Worm (Caenorhabditis elegans): ENCODE data around the gene irg-3.

The irg-3 gene

ce11 chrV:2638545-2638944 is 46.2 kb downstream of the irg-3 start, which contains the start of gene W02H5.19 (continued):
- TF ChIP-seq F49E8.2 (tag; optimal IDR thresholded peaks at IDR 0.05; ENCODE audit: borderline replicate concordance) (peak; percentile 52), unc-130 (GFP tag; optimal IDR thresholded peaks at IDR 0.05) (peak; percentile 65), ztf-7 (tag; optimal IDR thresholded peaks at IDR 0.05) (peak; percentile 45), ces-1 (GFP tag; optimal IDR thresholded peaks at IDR 0.05) (no peak), mdt-29 (GFP tag; IDR thresholded peaks at IDR 0.05) (no peak), Y5F2A.4 (GFP tag; optimal IDR thresholded peaks at IDR 0.05) (no peak), F26F4.8 (GFP tag; conservative IDR thresholded peaks at IDR 0.05) (no peak), daf-12 (tag; optimal IDR thresholded peaks at IDR 0.05) (no peak), T20F7.1 (GFP tag; optimal IDR thresholded peaks at IDR 0.05) (no peak), zip-2 (tag; optimal IDR thresholded peaks at IDR 0.05) (no peak), mep-1 (tag; optimal IDR thresholded peaks at IDR 0.05) (peak; percentile 67), zfp-3 (GFP tag; conservative IDR thresholded peaks at IDR 0.05) (0 out of 2 replicates have a peak, but pooled peaks have one; percentile 45), ceh-82 (tag; optimal IDR thresholded peaks at IDR 0.05) (no peak), tag-97 (GFP tag; IDR thresholded peaks at IDR 0.05) (0 out of 2 replicates have a peak, but pooled peaks have one; percentile 56), dpl-1 (GFP tag; optimal IDR thresholded peaks at IDR 0.05) (peak; percentile 98), lin-38 (GFP tag; IDR thresholded peaks at IDR 0.05) (peak; percentile 85), aha-1 (tag) (peak; percentile 67), nhr-42 (GFP tag; IDR thresholded peaks at IDR 0.05) (no peak), dmd-9 (GFP tag; IDR thresholded peaks at IDR 0.05) (peak; percentile 90), ceh-44 (GFP tag; IDR thresholded peaks at IDR 0.05) (0 out of 2 replicates have a peak, but pooled peaks have one; percentile 22), lin-1 (GFP tag; IDR thresholded peaks at IDR 0.05) (no peak), nhr-6 (tag; optimal IDR thresholded peaks at IDR 0.05) (peak; percentile 27), zag-1 (tag; optimal IDR thresholded peaks at IDR 0.05) (no peak), egl-27 (tag; optimal IDR thresholded peaks at IDR 0.05) (no peak), pqm-1 (tag; optimal IDR thresholded peaks at IDR 0.05) (no peak), F37D6.2 (tag; optimal IDR thresholded peaks at IDR 0.05) (peak; percentile 29), zfp-2 (tag; optimal IDR thresholded peaks at IDR 0.05) (no peak), ceh-32 (tag; optimal IDR thresholded peaks at IDR 0.05; ENCODE audit: poor library complexity) (no peak), dmd-6 (GFP tag; IDR thresholded peaks at IDR 0.05) (peak; percentile 73), pha-4 (GFP tag; IDR thresholded peaks at IDR 0.05) (no peak), pha-4 (tag; optimal IDR thresholded peaks at IDR 0.05) (no peak), nhr-76 (tag; optimal IDR thresholded peaks at IDR 0.05) (no peak), madf-5 (GFP tag; IDR thresholded peaks at IDR 0.05) (no peak), hmg-1.1 (GFP tag; IDR thresholded peaks at IDR 0.05) (no peak), Y105C5A.15 (GFP tag; IDR thresholded peaks at IDR 0.05) (no peak), nhr-77 (tag; optimal IDR thresholded peaks at IDR 0.05) (no peak), tra-1 (GFP tag; IDR thresholded peaks at IDR 0.05) (no peak), dmd-8 (GFP tag; IDR thresholded peaks at IDR 0.05) (no peak)

DNA sequence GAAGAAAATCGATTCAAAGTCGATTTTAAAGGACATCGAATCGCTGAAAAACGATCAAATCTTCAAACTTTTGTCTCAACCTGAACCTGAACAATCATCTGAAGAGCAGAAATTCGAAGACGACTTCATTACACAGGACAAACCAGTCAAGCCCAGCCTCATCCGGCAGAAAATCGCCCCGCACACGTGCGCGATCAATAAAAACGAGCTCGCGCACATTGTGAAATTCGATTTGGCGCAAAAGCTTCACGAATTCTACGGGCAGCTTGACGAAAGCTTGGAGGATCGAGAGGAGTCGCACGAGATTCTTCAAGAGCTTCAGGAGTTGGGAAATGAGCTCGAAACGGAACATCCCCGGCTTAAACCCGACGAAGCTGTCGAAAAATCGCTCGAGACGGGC is 46.6 kb downstream of the irg-3 start, which contains the start of gene W02H5.2:
Gene W02H5.2 (plus strand): TSS at position 301 of the 400 bp plus-strand sequence.
- TF ChIP-seq nhr-102 (tag; optimal IDR thresholded peaks at IDR 0.05): no peak
- no peak for TF ChIP-seq nhr-10 (tag; optimal IDR thresholded peaks at IDR 0.05)
- peak in 1 of 2 experiments; percentile 10 for TF ChIP-seq unc-62 (GFP tag; optimal IDR thresholded peaks at IDR 0.05 in 1 of 2)
- no peak for TF ChIP-seq unc-62 (tag; optimal IDR thresholded peaks at IDR 0.05)
- TF ChIP-seq mxl-2 (GFP tag; conservative IDR thresholded peaks at IDR 0.05): no peak
